Worm (Caenorhabditis elegans): ENCODE measurements around the gene clec-36.

clec-36 gene

ce11 chrV:16879532-16879931 is 31.1 kb upstream of the clec-36 start:
- TF ChIP-seq ceh-13 (GFP tag; optimal IDR thresholded peaks at IDR 0.05) (no peak), ama-1 (optimal IDR thresholded peaks at IDR 0.05) (no peak), tbx-11 (GFP tag; IDR thresholded peaks at IDR 0.05) (no peak), ceh-36 (tag; optimal IDR thresholded peaks at IDR 0.05) (no peak), pes-1 (GFP tag; IDR thresholded peaks at IDR 0.05) (no peak), flt-1 (GFP tag; IDR thresholded peaks at IDR 0.05) (no peak), tra-4 (tag; optimal IDR thresholded peaks at IDR 0.05) (no peak), hmg-4 (GFP tag; optimal IDR thresholded peaks at IDR 0.05) (no peak), ets-7 (tag; optimal IDR thresholded peaks at IDR 0.05) (no peak)

DNA sequence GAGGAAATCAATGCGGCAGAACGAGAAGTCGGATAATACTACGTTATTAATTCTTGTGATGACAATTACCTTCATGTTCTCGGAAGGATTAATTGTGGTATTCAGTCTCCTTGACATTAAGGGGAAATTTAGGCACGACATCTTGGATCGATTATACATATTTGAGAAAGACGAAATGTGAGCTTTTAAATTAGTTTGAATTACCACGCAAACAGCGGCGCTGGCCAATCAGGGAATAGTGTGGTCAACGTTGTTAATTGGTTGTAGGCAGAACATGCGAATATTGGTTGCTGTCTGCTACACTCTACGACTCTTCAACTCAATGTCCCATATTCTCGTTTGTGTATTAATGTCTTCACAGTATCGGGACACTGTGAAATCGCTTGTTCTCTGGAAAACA is 26.6 kb upstream of the clec-36 start, which contains the start of gene F49A5.10:
Gene F49A5.10, plus strand, starts transcription at position 301 of the 400 bp plus-strand sequence.
- TF ChIP-seq ama-1 (optimal IDR thresholded peaks at IDR 0.05) (no peak), ets-7 (tag; optimal IDR thresholded peaks at IDR 0.05) (no peak), pes-1 (GFP tag; IDR thresholded peaks at IDR 0.05) (no peak), hmbx-1 (tag; optimal IDR thresholded peaks at IDR 0.05) (no peak), hnd-1 (tag; optimal IDR thresholded peaks at IDR 0.05) (no peak), scrt-1 (GFP tag; IDR thresholded peaks at IDR 0.05) (no peak), F13C5.2 (tag; optimal IDR thresholded peaks at IDR 0.05) (no peak), flt-1 (GFP tag; IDR thresholded peaks at IDR 0.05) (no peak), aly-1 (tag; optimal IDR thresholded peaks at IDR 0.05) (no peak), tra-4 (tag; optimal IDR thresholded peaks at IDR 0.05) (no peak), tbx-11 (GFP tag; IDR thresholded peaks at IDR 0.05) (no peak), ceh-36 (tag; optimal IDR thresholded peaks at IDR 0.05) (no peak), tbx-37 (GFP tag; conservative IDR thresholded peaks at IDR 0.05) (no peak), hmg-4 (GFP tag; optimal IDR thresholded peaks at IDR 0.05) (no peak), ceh-13 (GFP tag; optimal IDR thresholded peaks at IDR 0.05) (no peak)

ce11 chrV:16873642-16874041 is 25.2 kb upstream of the clec-36 start, which contains the start of gene srw-23:
Gene srw-23 (plus strand): TSS chrV:16873942.
- no peak for TF ChIP-seq pes-1 (GFP tag; IDR thresholded peaks at IDR 0.05)
- TF ChIP-seq ama-1 (optimal IDR thresholded peaks at IDR 0.05) = no peak
- no peak for TF ChIP-seq tbx-11 (GFP tag; IDR thresholded peaks at IDR 0.05)
- no peak for TF ChIP-seq hnd-1 (tag; optimal IDR thresholded peaks at IDR 0.05)
- TF ChIP-seq F13C5.2 (tag; optimal IDR thresholded peaks at IDR 0.05) = no peak
- no peak for TF ChIP-seq B0310.2 (tag; optimal IDR thresholded peaks at IDR 0.05)
- no peak for TF ChIP-seq tra-4 (tag; optimal IDR thresholded peaks at IDR 0.05)
- no peak for TF ChIP-seq ceh-36 (tag; optimal IDR thresholded peaks at IDR 0.05)
- TF ChIP-seq ceh-13 (GFP tag; optimal IDR thresholded peaks at IDR 0.05) = no peak
- TF ChIP-seq tbx-37 (GFP tag; conservative IDR thresholded peaks at IDR 0.05) = no peak
- TF ChIP-seq hmg-4 (GFP tag; optimal IDR thresholded peaks at IDR 0.05) = no peak
- TF ChIP-seq hmbx-1 (tag; optimal IDR thresholded peaks at IDR 0.05) = no peak
- no peak for TF ChIP-seq ets-7 (tag; optimal IDR thresholded peaks at IDR 0.05)
- TF ChIP-seq sea-1 (GFP tag; conservative IDR thresholded peaks at IDR 0.05) = no peak
- no peak for TF ChIP-seq flt-1 (GFP tag; IDR thresholded peaks at IDR 0.05)
- no peak for TF ChIP-seq scrt-1 (GFP tag; IDR thresholded peaks at IDR 0.05)

- TF ChIP-seq ama-1 (optimal IDR thresholded peaks at IDR 0.05) (no peak), B0310.2 (tag; optimal IDR thresholded peaks at IDR 0.05) (no peak), ceh-36 (tag; optimal IDR thresholded peaks at IDR 0.05) (no peak), hnd-1 (tag; optimal IDR thresholded peaks at IDR 0.05) (no peak), aly-1 (tag; optimal IDR thresholded peaks at IDR 0.05) (no peak), hmbx-1 (tag; optimal IDR thresholded peaks at IDR 0.05) (no peak), sea-1 (GFP tag; conservative IDR thresholded peaks at IDR 0.05) (no peak), pes-1 (GFP tag; IDR thresholded peaks at IDR 0.05) (no peak), tra-4 (tag; optimal IDR thresholded peaks at IDR 0.05) (no peak), tbx-11 (GFP tag; IDR thresholded peaks at IDR 0.05) (no peak), tbx-37 (GFP tag; conservative IDR thresholded peaks at IDR 0.05) (no peak), hmg-4 (GFP tag; optimal IDR thresholded peaks at IDR 0.05) (no peak), F13C5.2 (tag; optimal IDR thresholded peaks at IDR 0.05) (no peak), ceh-13 (GFP tag; optimal IDR thresholded peaks at IDR 0.05) (no peak), flt-1 (GFP tag; IDR thresholded peaks at IDR 0.05) (no peak), scrt-1 (GFP tag; IDR thresholded peaks at IDR 0.05) (no peak)
Measured at ce11 chrV:16871387-16871786, 23.0 kb upstream of the clec-36 start, which contains the start of gene thn-4. Gene thn-4 (minus strand): TSS chrV:16871487.

DNA sequence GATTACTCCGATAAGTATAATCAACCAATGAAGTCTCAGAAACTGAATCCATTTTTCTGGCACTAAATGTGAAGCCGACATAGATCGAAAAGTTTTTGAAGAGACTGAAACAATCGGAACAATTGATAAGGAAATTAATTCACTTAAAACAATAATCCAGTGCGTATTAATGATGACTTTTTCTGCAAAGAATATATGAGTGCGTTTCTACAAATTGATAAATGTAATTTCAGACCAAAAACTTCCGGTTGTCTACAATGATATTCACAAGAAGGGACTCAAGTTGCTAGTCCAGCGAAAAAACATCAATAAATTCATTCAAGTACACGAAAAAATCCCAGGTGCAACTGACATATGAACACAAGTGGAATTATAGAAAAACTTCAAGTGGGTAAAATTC is 21.3 kb upstream of the clec-36 start, which contains the start of gene clec-33:
Gene clec-33, minus strand, starts transcription at position 101 of the 400 bp plus-strand sequence.
- no peak for TF ChIP-seq ets-7 (tag; optimal IDR thresholded peaks at IDR 0.05)
- TF ChIP-seq B0310.2 (tag; optimal IDR thresholded peaks at IDR 0.05) = no peak
- TF ChIP-seq tbx-37 (GFP tag; conservative IDR thresholded peaks at IDR 0.05) = no peak
- no peak for TF ChIP-seq tbx-11 (GFP tag; IDR thresholded peaks at IDR 0.05)
- no peak for TF ChIP-seq ama-1 (optimal IDR thresholded peaks at IDR 0.05)
- no peak for TF ChIP-seq F13C5.2 (tag; optimal IDR thresholded peaks at IDR 0.05)
- no peak for TF ChIP-seq aly-1 (tag; optimal IDR thresholded peaks at IDR 0.05)
- TF ChIP-seq hmg-4 (GFP tag; optimal IDR thresholded peaks at IDR 0.05) = no peak
- no peak for TF ChIP-seq flt-1 (GFP tag; IDR thresholded peaks at IDR 0.05)
- no peak for TF ChIP-seq hmbx-1 (tag; optimal IDR thresholded peaks at IDR 0.05)
- no peak for TF ChIP-seq tra-4 (tag; optimal IDR thresholded peaks at IDR 0.05)
- TF ChIP-seq scrt-1 (GFP tag; IDR thresholded peaks at IDR 0.05) = no peak
- no peak for TF ChIP-seq sea-1 (GFP tag; conservative IDR thresholded peaks at IDR 0.05)
- no peak for TF ChIP-seq pes-1 (GFP tag; IDR thresholded peaks at IDR 0.05)
- no peak for TF ChIP-seq ceh-13 (GFP tag; optimal IDR thresholded peaks at IDR 0.05)

DNA sequence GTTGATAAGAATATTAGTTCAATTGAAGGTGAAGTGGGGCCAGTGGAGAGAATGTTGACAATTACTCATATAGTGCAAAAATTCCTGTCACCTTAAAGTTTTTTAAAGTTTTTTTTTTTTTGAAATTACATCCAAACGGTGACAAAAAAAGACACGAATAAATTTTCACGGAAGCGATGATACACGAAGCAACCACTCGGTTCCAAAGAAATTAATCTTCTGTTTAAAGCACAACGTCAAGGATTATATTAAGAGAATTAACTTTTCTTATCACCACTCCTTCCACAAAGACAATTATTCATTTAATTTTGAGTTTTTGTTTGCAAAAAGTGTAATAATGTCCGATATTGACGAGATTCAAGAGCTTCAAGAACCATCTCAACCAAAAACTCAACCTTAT is 17.0 kb upstream of the clec-36 start, which contains the start of gene clec-28:
Gene clec-28, plus strand, starts transcription at position 301 of the 400 bp plus-strand sequence.
- TF ChIP-seq F13C5.2 (tag; optimal IDR thresholded peaks at IDR 0.05) = no peak
- TF ChIP-seq sea-1 (GFP tag; conservative IDR thresholded peaks at IDR 0.05) = no peak
- no peak for TF ChIP-seq hmbx-1 (tag; optimal IDR thresholded peaks at IDR 0.05)
- TF ChIP-seq pes-1 (GFP tag; IDR thresholded peaks at IDR 0.05) = no peak
- no peak for TF ChIP-seq ets-7 (tag; optimal IDR thresholded peaks at IDR 0.05)
- TF ChIP-seq hmg-4 (GFP tag; optimal IDR thresholded peaks at IDR 0.05) = no peak
- no peak for TF ChIP-seq hnd-1 (tag; optimal IDR thresholded peaks at IDR 0.05)
- TF ChIP-seq ceh-36 (tag; optimal IDR thresholded peaks at IDR 0.05) = no peak
- TF ChIP-seq scrt-1 (GFP tag; IDR thresholded peaks at IDR 0.05) = no peak
- TF ChIP-seq ceh-13 (GFP tag; optimal IDR thresholded peaks at IDR 0.05) = no peak
- no peak for TF ChIP-seq ama-1 (optimal IDR thresholded peaks at IDR 0.05)
- TF ChIP-seq tbx-11 (GFP tag; IDR thresholded peaks at IDR 0.05) = no peak
- TF ChIP-seq tra-4 (tag; optimal IDR thresholded peaks at IDR 0.05) = no peak
- TF ChIP-seq B0310.2 (tag; optimal IDR thresholded peaks at IDR 0.05) = no peak
- no peak for TF ChIP-seq tbx-37 (GFP tag; conservative IDR thresholded peaks at IDR 0.05)
- no peak for TF ChIP-seq flt-1 (GFP tag; IDR thresholded peaks at IDR 0.05)
- TF ChIP-seq aly-1 (tag; optimal IDR thresholded peaks at IDR 0.05) = no peak

- no peak for TF ChIP-seq F13C5.2 (tag; optimal IDR thresholded peaks at IDR 0.05)
- TF ChIP-seq flt-1 (GFP tag; IDR thresholded peaks at IDR 0.05) = no peak
- TF ChIP-seq ets-7 (tag; optimal IDR thresholded peaks at IDR 0.05) = no peak
- TF ChIP-seq pes-1 (GFP tag; IDR thresholded peaks at IDR 0.05) = no peak
- TF ChIP-seq tbx-37 (GFP tag; conservative IDR thresholded peaks at IDR 0.05) = no peak
- no peak for TF ChIP-seq ceh-13 (GFP tag; optimal IDR thresholded peaks at IDR 0.05)
- TF ChIP-seq aly-1 (tag; optimal IDR thresholded peaks at IDR 0.05) = no peak
- TF ChIP-seq scrt-1 (GFP tag; IDR thresholded peaks at IDR 0.05) = no peak
- TF ChIP-seq hmbx-1 (tag; optimal IDR thresholded peaks at IDR 0.05) = no peak
- TF ChIP-seq B0310.2 (tag; optimal IDR thresholded peaks at IDR 0.05) = no peak
- TF ChIP-seq hmg-4 (GFP tag; optimal IDR thresholded peaks at IDR 0.05) = no peak
- no peak for TF ChIP-seq ama-1 (optimal IDR thresholded peaks at IDR 0.05)
- TF ChIP-seq ceh-36 (tag; optimal IDR thresholded peaks at IDR 0.05) = no peak
- TF ChIP-seq sea-1 (GFP tag; conservative IDR thresholded peaks at IDR 0.05) = no peak
- TF ChIP-seq tbx-11 (GFP tag; IDR thresholded peaks at IDR 0.05) = no peak
- TF ChIP-seq tra-4 (tag; optimal IDR thresholded peaks at IDR 0.05) = no peak
- no peak for TF ChIP-seq hnd-1 (tag; optimal IDR thresholded peaks at IDR 0.05)
Measured at ce11 chrV:16861719-16862118, 13.3 kb upstream of the clec-36 start, which contains the start of the genes clec-32 and clec-24. Gene clec-32 (minus strand): TSS chrV:16861819. Gene clec-24 (plus strand): TSS chrV:16862012.
